Worm (Caenorhabditis elegans) whole organism, L4 larva: ENCODE measurements around the gene dmsr-14.

Source experiments
- F10B5.3 ChIP-seq: sonication (generic microtip); optimal IDR thresholded peaks from 2 replicates; lab custom pipeline; 2016; ENCODE audit warnings: mild to moderate bottlenecking, missing genetic modification characterization, missing compliant biosample characterization
- F26F4.8 ChIP-seq: fragments of 200-800 bp; sonication (Bioruptor generic); conservative IDR thresholded peaks from 2 replicates; pipeline ENCODE4 v1.3.6; 2022; ENCODE audit warnings: missing genetic modification characterization, missing compliant biosample characterization
- ZK546.5 ChIP-seq, 2 experiments: sonication (generic microtip); optimal IDR thresholded peaks; 2 replicates each; lab custom pipeline; 2017; ENCODE audit warnings: missing biosample characterization in 2 of 2, missing genetic modification characterization in 2 of 2
- aly-2 ChIP-seq: sonication (generic microtip); optimal IDR thresholded peaks from 2 replicates; lab custom pipeline; 2018; ENCODE audit warnings: missing biosample characterization, missing genetic modification characterization
- dpl-1 ChIP-seq: fragments of 150-350 bp; optimal IDR thresholded peaks from 2 replicates; lab custom pipeline; 2014; ENCODE audit warnings: missing biosample characterization, missing genetic modification reagents, missing genetic modification characterization
- jun-1 ChIP-seq: fragments of 150-350 bp; optimal IDR thresholded peaks from 2 replicates; lab custom pipeline; 2014; ENCODE audit warnings: missing biosample characterization, missing genetic modification reagents, missing genetic modification characterization
- mes-2 ChIP-seq: sonication (generic microtip); optimal IDR thresholded peaks from 2 replicates; lab custom pipeline; 2016; ENCODE audit warnings: missing genotype, mild to moderate bottlenecking, missing genetic modification characterization, missing compliant biosample characterization; ENCODE audit not compliant: poor library complexity, severe bottlenecking
- nhr-11 ChIP-seq: fragments of 150-350 bp; optimal IDR thresholded peaks from 2 replicates; lab custom pipeline; 2014; ENCODE audit warnings: missing biosample characterization, missing genetic modification characterization
- nhr-237 ChIP-seq: sonication (generic microtip); optimal IDR thresholded peaks from 2 replicates; lab custom pipeline; 2017; ENCODE audit warnings: missing biosample characterization, missing genetic modification characterization
- nhr-25 ChIP-seq: sonication (generic microtip); optimal IDR thresholded peaks from 2 replicates; lab custom pipeline; 2017; ENCODE audit warnings: missing genetic modification characterization, mild to moderate bottlenecking, missing compliant biosample characterization, antibody characterized with exemption, moderate library complexity, borderline replicate concordance; ENCODE audit not compliant: insufficient read depth
- pha-4 ChIP-seq, 2 experiments: fragments of 150-350 bp in 1 of 2; fragments of 200-800 bp in 1 of 2; sonication (Bioruptor generic) in 1 of 2; IDR thresholded peaks in 1 of 2; optimal IDR thresholded peaks in 1 of 2; 2 replicates each; pipeline versions ENCODE4 v1.3.6 to Lab custom; 2014 to 2022; ENCODE audit warnings: missing genetic modification characterization in 2 of 2, missing genetic modification reagents in 2 of 2, missing biosample characterization in 1 of 2, missing compliant biosample characterization in 1 of 2
- unc-62 ChIP-seq, 3 experiments: fragments of 150-350 bp in 1 of 3; sonication (generic microtip); optimal IDR thresholded peaks in 2 of 3; peaks in 1 of 3; 1 replicate in 1 of 3; 2 replicates in 2 of 3; lab custom pipeline; 2014 to 2017; ENCODE audit warnings: missing biosample characterization in 3 of 3, missing genetic modification characterization in 3 of 3, missing genetic modification reagents in 3 of 3, missing genotype in 1 of 3
- zfp-3 ChIP-seq: fragments of 200-800 bp; sonication (Bioruptor generic); conservative IDR thresholded peaks from 2 replicates; pipeline ENCODE4 v1.3.6; 2022; ENCODE audit warnings: missing genetic modification reagents, missing genetic modification characterization, missing compliant biosample characterization
- ztf-7 ChIP-seq: fragments of 150-350 bp; optimal IDR thresholded peaks from 2 replicates; lab custom pipeline; 2014; ENCODE audit warnings: missing biosample characterization, missing genetic modification characterization

ce11 chrV:6813862-6814261 lies 3.2 kb downstream of the dmsr-14 start:
- TF ChIP-seq dpl-1 (GFP tag; lab: Kevin White, UChicago) (no peak), nhr-237 (tag; lab: Kevin White, UChicago) (no peak), nhr-11 (tag; lab: Kevin White, UChicago) (no peak), unc-62 (GFP tag; optimal IDR thresholded peaks at IDR 0.05 in 1 of 2; lab: Kevin White, UChicago) (peak in 1 of 2 experiments; percentile 37), unc-62 (tag; optimal IDR thresholded peaks at IDR 0.05; lab: Kevin White, UChicago) (no peak), zfp-3 (no peak), mes-2 (tag; lab: Kevin White, UChicago) (no peak), nhr-25 (tag; lab: Kevin White, UChicago) (no peak), pha-4 (GFP tag; IDR thresholded peaks at IDR 0.05; lab: Robert Waterston, UW) (no peak), pha-4 (tag; optimal IDR thresholded peaks at IDR 0.05; lab: Kevin White, UChicago) (no peak), aly-2 (tag; lab: Kevin White, UChicago) (no peak), ZK546.5 (tag; optimal IDR thresholded peaks at IDR 0.05; lab: Kevin White, UChicago) (no peak), jun-1 (tag; lab: Kevin White, UChicago) (no peak), ztf-7 (tag; lab: Kevin White, UChicago) (no peak), F10B5.3 (tag; lab: Kevin White, UChicago) (no peak), F26F4.8 (GFP tag; lab: Robert Waterston, UW) (no peak)
